Fruit fly (Drosophila melanogaster) whole organism, embryonic: Measurements from ENCODE around the gene CG17264.

Experiments
- BEAF-32 ChIP-seq: fragments of 200-800 bp; sonication (Bioruptor generic); optimal IDR thresholded peaks from 3 replicates; lab custom pipeline; 2017; ENCODE audit warnings: missing biosample characterization, missing genetic modification characterization, mild to moderate bottlenecking, moderate library complexity, missing genetic modification reagents
- CG10267 ChIP-seq: fragments of 200-800 bp; sonication (Bioruptor generic); optimal IDR thresholded peaks from 2 replicates; lab custom pipeline; 2018; ENCODE audit warnings: missing biosample characterization, mild to moderate bottlenecking, missing genetic modification characterization, moderate library complexity
- CG11085 ChIP-seq: fragments of 200-800 bp; sonication (Bioruptor generic); IDR thresholded peaks from 2 replicates; pipeline ENCODE4 v1.3.6; 2022; ENCODE audit warnings: missing biosample characterization, missing genetic modification characterization
- CG11093 ChIP-seq: fragments of 200-800 bp; sonication (Bioruptor generic); IDR thresholded peaks from 3 replicates; pipeline ENCODE4 v1.3.6; 2022; ENCODE audit warnings: missing biosample characterization, missing genetic modification characterization
- CG12071 ChIP-seq: fragments of 200-800 bp; sonication (Bioruptor generic); optimal IDR thresholded peaks from 3 replicates; lab custom pipeline; 2018; ENCODE audit warnings: missing biosample characterization, mild to moderate bottlenecking, missing genetic modification characterization
- CG12155 ChIP-seq: fragments of 200-800 bp; sonication (Bioruptor generic); optimal IDR thresholded peaks from 3 replicates; lab custom pipeline; 2016; ENCODE audit warnings: missing biosample characterization, missing genetic modification characterization
- CG12236 ChIP-seq: fragments of 200-800 bp; sonication (Bioruptor generic); optimal IDR thresholded peaks from 2 replicates; lab custom pipeline; 2016; ENCODE audit warnings: missing biosample characterization, missing genetic modification characterization
- CG12391 ChIP-seq: fragments of 200-800 bp; sonication (Bioruptor generic); optimal IDR thresholded peaks from 3 replicates; lab custom pipeline; 2018; ENCODE audit warnings: missing biosample characterization, mild to moderate bottlenecking, missing genetic modification characterization, moderate library complexity
- CG13894 ChIP-seq: fragments of 200-800 bp; sonication (Bioruptor generic); optimal IDR thresholded peaks from 3 replicates; lab custom pipeline; 2018; ENCODE audit warnings: missing biosample characterization, mild to moderate bottlenecking, missing genetic modification characterization, moderate library complexity
- CG15011 ChIP-seq: fragments of 200-800 bp; sonication (Bioruptor generic); optimal IDR thresholded peaks from 3 replicates; lab custom pipeline; 2018; ENCODE audit warnings: missing biosample characterization, mild to moderate bottlenecking, missing genetic modification characterization
- CG17612 ChIP-seq: fragments of 200-800 bp; sonication (Bioruptor generic); IDR thresholded peaks from 2 replicates; pipeline ENCODE4 v1.3.6; 2022; ENCODE audit warnings: missing biosample characterization, missing genetic modification characterization
- CG2678 ChIP-seq: fragments of 200-800 bp; sonication (Bioruptor generic); optimal IDR thresholded peaks from 3 replicates; lab custom pipeline; 2019; ENCODE audit warnings: missing biosample characterization, mild to moderate bottlenecking, missing genetic modification characterization, moderate library complexity
- CG4730 ChIP-seq: fragments of 200-800 bp; sonication (Bioruptor generic); IDR thresholded peaks from 2 replicates; pipeline ENCODE4 v1.3.6; 2022; ENCODE audit warnings: missing biosample characterization, missing genetic modification characterization
- CG4854 ChIP-seq: fragments of 200-800 bp; sonication (Bioruptor generic); optimal IDR thresholded peaks from 2 replicates; lab custom pipeline; 2016; ENCODE audit warnings: missing biosample characterization, missing genetic modification characterization, inconsistent platforms
- CG7987 ChIP-seq: fragments of 200-800 bp; sonication (Bioruptor generic); optimal IDR thresholded peaks from 2 replicates; lab custom pipeline; 2018; ENCODE audit warnings: missing biosample characterization, mild to moderate bottlenecking, missing genetic modification characterization, moderate library complexity
- CG8290 ChIP-seq, 3 experiments: fragments of 200-800 bp; sonication (Bioruptor generic); optimal IDR thresholded peaks; 2 replicates each; lab custom pipeline; 2016 to 2019; ENCODE audit warnings: missing biosample characterization in 3 of 3, missing genetic modification characterization in 3 of 3, mild to moderate bottlenecking in 2 of 3, moderate library complexity in 1 of 3
- CG9609 ChIP-seq: fragments of 200-800 bp; sonication (Bioruptor generic); optimal IDR thresholded peaks from 3 replicates; lab custom pipeline; 2016; ENCODE audit warnings: missing biosample characterization, missing genetic modification characterization
- CG9876 ChIP-seq: fragments of 200-800 bp; sonication (Bioruptor generic); optimal IDR thresholded peaks from 2 replicates; lab custom pipeline; 2016; ENCODE audit warnings: missing biosample characterization, missing genetic modification characterization
- Deaf1 ChIP-seq: fragments of 200-800 bp; optimal IDR thresholded peaks from 3 replicates; lab custom pipeline; 2019; ENCODE audit warnings: missing biosample characterization, mild to moderate bottlenecking, missing genetic modification characterization, moderate library complexity
- Drgx ChIP-seq: fragments of 200-800 bp; sonication (Bioruptor generic); IDR thresholded peaks from 2 replicates; pipeline ENCODE4 v1.3.6; 2022; ENCODE audit warnings: missing biosample characterization, missing genetic modification characterization
- Fer2 ChIP-seq: fragments of 200-800 bp; sonication (Bioruptor generic); optimal IDR thresholded peaks from 2 replicates; lab custom pipeline; 2018; ENCODE audit warnings: missing biosample characterization, mild to moderate bottlenecking, missing genetic modification characterization, moderate library complexity
- HLH54F ChIP-seq: fragments of 200-800 bp; sonication (Bioruptor generic); optimal IDR thresholded peaks from 3 replicates; lab custom pipeline; 2016; ENCODE audit warnings: missing biosample characterization, missing genetic modification characterization
- Meics ChIP-seq: fragments of 200-800 bp; sonication (Bioruptor generic); optimal IDR thresholded peaks from 2 replicates; lab custom pipeline; 2017; ENCODE audit warnings: missing biosample characterization, mild to moderate bottlenecking, missing genetic modification characterization
- Oli ChIP-seq: fragments of 200-800 bp; sonication (Bioruptor generic); optimal IDR thresholded peaks from 2 replicates; lab custom pipeline; 2018; ENCODE audit warnings: missing biosample characterization, mild to moderate bottlenecking, missing genetic modification characterization, moderate library complexity
- Trl ChIP-seq, 3 experiments: fragments of >200 bp in 2 of 3; fragments of 200-800 bp in 1 of 3; sonication (Bioruptor generic) in 1 of 3; optimal IDR thresholded peaks; 2 replicates in 1 of 3; 3 replicates in 2 of 3; lab custom pipeline; 2016 to 2017; ENCODE audit warnings: missing biosample characterization in 1 of 3, missing genetic modification characterization in 1 of 3
- Xbp1 ChIP-seq: fragments of 200-800 bp; sonication (Bioruptor generic); optimal IDR thresholded peaks from 3 replicates; lab custom pipeline; 2016; ENCODE audit warnings: missing biosample characterization, mild to moderate bottlenecking, missing genetic modification characterization
- ash1 ChIP-seq: fragments of 200-800 bp; sonication (Bioruptor generic); optimal IDR thresholded peaks from 2 replicates; lab custom pipeline; 2018; ENCODE audit warnings: missing biosample characterization, mild to moderate bottlenecking, missing genetic modification characterization
- caup ChIP-seq: fragments of 200-800 bp; sonication (Bioruptor generic); optimal IDR thresholded peaks from 3 replicates; lab custom pipeline; 2017; ENCODE audit warnings: missing biosample characterization, mild to moderate bottlenecking, missing genetic modification characterization, moderate library complexity; ENCODE audit not compliant: severe bottlenecking
- chn ChIP-seq: fragments of 200-800 bp; sonication (Bioruptor generic); optimal IDR thresholded peaks from 2 replicates; lab custom pipeline; 2016; ENCODE audit warnings: missing biosample characterization, missing genetic modification characterization
- ci ChIP-seq: fragments of 200-800 bp; sonication (Bioruptor generic); IDR thresholded peaks from 3 replicates; pipeline ENCODE4 v1.3.6; 2022; ENCODE audit warnings: missing biosample characterization, missing genetic modification characterization
- danr ChIP-seq: fragments of 200-800 bp; sonication (Bioruptor generic); IDR thresholded peaks from 2 replicates; pipeline ENCODE4 v1.3.6; 2022; ENCODE audit warnings: missing biosample characterization, missing genetic modification characterization
- disco-r ChIP-seq: fragments of 200-800 bp; sonication (Bioruptor generic); optimal IDR thresholded peaks from 2 replicates; lab custom pipeline; 2016; ENCODE audit warnings: missing biosample characterization, missing genetic modification characterization
- dpn ChIP-seq, 2 experiments: fragments of 200-800 bp; sonication (Bioruptor generic); optimal IDR thresholded peaks; 3 replicates each; lab custom pipeline; 2016; ENCODE audit warnings: missing biosample characterization in 2 of 2, missing genetic modification characterization in 2 of 2
- eve ChIP-seq, 2 experiments: fragments of >200 bp; optimal IDR thresholded peaks; 2 replicates each; lab custom pipeline; 2017; ENCODE audit warnings: missing biosample characterization in 2 of 2, missing genetic modification characterization in 2 of 2
- exex ChIP-seq: fragments of 200-800 bp; sonication (Bioruptor generic); optimal IDR thresholded peaks from 4 replicates; lab custom pipeline; 2018; ENCODE audit warnings: missing biosample characterization, mild to moderate bottlenecking, missing genetic modification characterization, moderate library complexity
- gsb ChIP-seq: fragments of 200-800 bp; sonication (Bioruptor generic); IDR thresholded peaks from 2 replicates; pipeline ENCODE4 v1.3.6; 2022; ENCODE audit warnings: missing biosample characterization, missing genetic modification characterization
- h ChIP-seq: fragments of >200 bp; optimal IDR thresholded peaks from 2 replicates; lab custom pipeline; 2017
- her ChIP-seq: fragments of 200-800 bp; sonication (Bioruptor generic); optimal IDR thresholded peaks from 2 replicates; lab custom pipeline; 2016; ENCODE audit warnings: missing biosample characterization, missing genetic modification characterization
- ind ChIP-seq: fragments of 200-800 bp; sonication (Bioruptor generic); optimal IDR thresholded peaks from 3 replicates; lab custom pipeline; 2016; ENCODE audit warnings: missing biosample characterization, missing genetic modification characterization
- jumu ChIP-seq: fragments of 200-800 bp; sonication (Bioruptor generic); optimal IDR thresholded peaks from 3 replicates; lab custom pipeline; 2016; ENCODE audit warnings: missing biosample characterization, missing genetic modification characterization
- lov ChIP-seq, 2 experiments: fragments of 200-800 bp in 1 of 2; fragments of >200 bp in 1 of 2; sonication (Bioruptor generic) in 1 of 2; IDR thresholded peaks in 1 of 2; optimal IDR thresholded peaks in 1 of 2; 2 replicates in 1 of 2; 3 replicates in 1 of 2; pipeline versions ENCODE4 v1.3.6 to Lab custom; 2017 to 2022; ENCODE audit warnings: missing biosample characterization in 1 of 2, missing genetic modification characterization in 1 of 2
- pan ChIP-seq, 4 experiments: fragments of >200 bp in 3 of 4; fragments of 200-800 bp in 1 of 4; sonication (Bioruptor generic) in 1 of 4; optimal IDR thresholded peaks in 3 of 4; IDR thresholded peaks in 1 of 4; 2 replicates each; pipeline versions ENCODE4 v1.3.6 to Lab custom; 2017 to 2022; ENCODE audit warnings: missing biosample characterization in 2 of 4, missing genetic modification characterization in 2 of 4, mixed read lengths in 1 of 4
- peb ChIP-seq: fragments of 200-800 bp; sonication (Bioruptor generic); IDR thresholded peaks from 2 replicates; pipeline ENCODE4 v1.3.6; 2022; ENCODE audit warnings: missing biosample characterization, missing genetic modification characterization
- phol ChIP-seq: fragments of 200-800 bp; sonication (Bioruptor generic); optimal IDR thresholded peaks from 3 replicates; lab custom pipeline; 2018; ENCODE audit warnings: missing biosample characterization, mild to moderate bottlenecking, missing genetic modification characterization, moderate library complexity
- pros ChIP-seq: fragments of 200-800 bp; sonication (Bioruptor generic); optimal IDR thresholded peaks from 3 replicates; lab custom pipeline; 2019; ENCODE audit warnings: missing biosample characterization, mild to moderate bottlenecking, missing genetic modification characterization, moderate library complexity
- rib ChIP-seq: fragments of 200-800 bp; sonication (Bioruptor generic); IDR thresholded peaks from 2 replicates; pipeline ENCODE4 v1.3.6; 2022; ENCODE audit warnings: missing biosample characterization, missing genetic modification characterization
- tio ChIP-seq: fragments of 200-800 bp; sonication (Bioruptor generic); optimal IDR thresholded peaks from 2 replicates; lab custom pipeline; 2017; ENCODE audit warnings: missing biosample characterization, missing genetic modification characterization, inconsistent platforms

Gene CG17264

dm6 chr2L:3058772-3059623, 40.7 kb downstream of the CG17264 start (continued):
- TF ChIP-seq Oli (tag; lab: Kevin White, UChicago) (peak; percentile 2), CG12071 (GFP tag; lab: Kevin White, UChicago) (peak; percentile 25), disco-r (no peak), Drgx (GFP tag; lab: Robert Waterston, UW) (0 out of 2 replicates have a peak, but pooled peaks have one; percentile 40), CG17612 (GFP tag; lab: Robert Waterston, UW) (no peak), CG9876 (GFP tag; lab: Kevin White, UChicago) (peak; percentile 3), exex (no peak), CG12155 (GFP tag; lab: Kevin White, UChicago) (no peak), CG4730 (GFP tag; lab: Robert Waterston, UW) (no peak), rib (GFP tag; lab: Robert Waterston, UW) (peak; percentile 16; the same call in 1 of the 2 replicates), Meics (GFP tag; lab: Kevin White, UChicago) (peak; percentile 61), CG11093 (GFP tag; lab: Robert Waterston, UW) (no peak), Xbp1 (peak; percentile 11), HLH54F (peak; percentile 41), gsb (no peak), CG2678 (tag; lab: Kevin White, UChicago) (peak; percentile 37), pros (GFP tag; lab: Kevin White, UChicago) (no peak), CG8290 (GFP tag; optimal IDR thresholded peaks at IDR 0.05; lab: Kevin White, UChicago) (no peak), CG8290 (tag; optimal IDR thresholded peaks at IDR 0.05; lab: Kevin White, UChicago) (no peak), CG12391 (tag; lab: Kevin White, UChicago) (no peak), CG12236 (GFP tag; lab: Kevin White, UChicago) (no peak), ind (GFP tag; lab: Kevin White, UChicago) (peak; percentile 5), CG10267 (no peak), dpn (GFP tag; optimal IDR thresholded peaks at IDR 0.05; lab: Kevin White, UChicago) (peak in 1 of 2 experiments; percentile 23), CG11085 (peak; percentile 44; the same call in 1 of the 2 replicates), ash1 (no peak), h (lab: Kevin White, UChicago) (no peak), tio (GFP tag; lab: Kevin White, UChicago) (no peak), her (GFP tag; lab: Kevin White, UChicago) (no peak), Fer2 (tag; lab: Kevin White, UChicago) (no peak), CG9609 (GFP tag; lab: Kevin White, UChicago) (peak; percentile 19), lov (optimal IDR thresholded peaks at IDR 0.05; lab: Kevin White, UChicago) (no peak), lov (GFP tag; IDR thresholded peaks at IDR 0.05; lab: Robert Waterston, UW) (no peak), Deaf1 (peak; percentile 25), ci (GFP tag; lab: Robert Waterston, UW) (0 out of 3 replicates have a peak, but pooled peaks have one; percentile 23), peb (no peak), danr (GFP tag; lab: Robert Waterston, UW) (no peak), jumu (GFP tag; lab: Kevin White, UChicago) (no peak), pan (optimal IDR thresholded peaks at IDR 0.05; lab: Kevin White, UChicago) (no peak), pan (GFP tag; optimal IDR thresholded peaks at IDR 0.05 in 1 of 2, IDR thresholded peaks at IDR 0.05 in 1 of 2) (no peak), caup (GFP tag; lab: Kevin White, UChicago) (peak; percentile 6), BEAF-32 (GFP tag; lab: Kevin White, UChicago) (no peak), chn (GFP tag; lab: Kevin White, UChicago) (peak; percentile 37), phol (no peak), Trl (optimal IDR thresholded peaks at IDR 0.05; lab: Kevin White, UChicago) (peak; percentile 27 to 32), Trl (GFP tag; optimal IDR thresholded peaks at IDR 0.05; lab: Kevin White, UChicago) (no peak), eve (GFP tag; optimal IDR thresholded peaks at IDR 0.05; lab: Kevin White, UChicago) (no peak), CG7987 (no peak), CG4854 (GFP tag; lab: Kevin White, UChicago) (no peak), CG15011 (GFP tag; lab: Kevin White, UChicago) (no peak), CG13894 (peak; percentile 96)
